Worm (Caenorhabditis elegans): ENCODE measurements around the gene F47B8.1.

F47B8.1 gene

ce11 chrV:14347234-14347826 is 33.2 kb upstream of the F47B8.1 start, which contains the start of gene cept-2 (continued):
- peak; percentile 27; the same call in 1 of the 2 replicates for TF ChIP-seq D2030.7 (GFP tag; IDR thresholded peaks at IDR 0.05)
- TF ChIP-seq nhr-80 (tag; optimal IDR thresholded peaks at IDR 0.05) = peak; percentile 54
- TF ChIP-seq F39B2.1 (GFP tag; IDR thresholded peaks at IDR 0.05) = no peak
- TF ChIP-seq snpc-1.1 (tag; optimal IDR thresholded peaks at IDR 0.05; ENCODE audit: insufficient read depth) = peak; percentile 45
- TF ChIP-seq sptf-2 (GFP tag; optimal IDR thresholded peaks at IDR 0.05) = no peak
- TF ChIP-seq pha-4 (tag; optimal IDR thresholded peaks at IDR 0.05) = peak; percentile 45
- peak; percentile 66 for TF ChIP-seq snpc-1.3 (tag; optimal IDR thresholded peaks at IDR 0.05; ENCODE audit: insufficient read depth)
- peak; percentile 98 for TF ChIP-seq mcd-1 (GFP tag; IDR thresholded peaks at IDR 0.05)
- TF ChIP-seq ceh-100 (GFP tag; IDR thresholded peaks at IDR 0.05) = peak; percentile 98
- 0 out of 2 replicates have a peak, but pooled peaks have one; percentile 25 for TF ChIP-seq bed-2 (GFP tag; IDR thresholded peaks at IDR 0.05)
- no peak for TF ChIP-seq lin-40 (tag; optimal IDR thresholded peaks at IDR 0.05)
- no peak for TF ChIP-seq Y67H2A.10 (GFP tag; conservative IDR thresholded peaks at IDR 0.05)
- TF ChIP-seq pbrm-1 (GFP tag; IDR thresholded peaks at IDR 0.05) = peak; percentile 78
- TF ChIP-seq cebp-1 (GFP tag; IDR thresholded peaks at IDR 0.05) = 0 out of 2 replicates have a peak, but pooled peaks have one; percentile 34
- no peak for TF ChIP-seq cebp-1 (tag; optimal IDR thresholded peaks at IDR 0.05)
- no peak for TF ChIP-seq nhr-179 (tag; optimal IDR thresholded peaks at IDR 0.05)
- TF ChIP-seq madf-6 (GFP tag; IDR thresholded peaks at IDR 0.05) = peak; percentile 64
- peak; percentile 95 for TF ChIP-seq ZK185.1 (tag; optimal IDR thresholded peaks at IDR 0.05; ENCODE audit: poor library complexity, severe bottlenecking)
- no peak for TF ChIP-seq ets-4 (GFP tag; optimal IDR thresholded peaks at IDR 0.05)
- no peak for TF ChIP-seq sdz-38 (tag; optimal IDR thresholded peaks at IDR 0.05)
- peak; percentile 75 for TF ChIP-seq C06A6.2 (GFP tag; conservative IDR thresholded peaks at IDR 0.05)
- no peak for TF ChIP-seq ztf-26 (tag; optimal IDR thresholded peaks at IDR 0.05)
- 0 out of 2 replicates have a peak, but pooled peaks have one; percentile 45 for TF ChIP-seq madf-3 (GFP tag; IDR thresholded peaks at IDR 0.05)
- peak; percentile 62 for TF ChIP-seq hmg-1.2 (GFP tag; IDR thresholded peaks at IDR 0.05)
- TF ChIP-seq K11D2.4 (GFP tag; IDR thresholded peaks at IDR 0.05) = peak; percentile 75; the same call in 1 of the 2 replicates
- TF ChIP-seq dox-1 (GFP tag; IDR thresholded peaks at IDR 0.05) = peak; percentile 92
- TF ChIP-seq let-526 (GFP tag; IDR thresholded peaks at IDR 0.05) = 0 out of 2 replicates have a peak, but pooled peaks have one; percentile 20
- TF ChIP-seq K12H6.12 (tag; optimal IDR thresholded peaks at IDR 0.05) = peak; percentile 88
- TF ChIP-seq lsl-1 (GFP tag; optimal IDR thresholded peaks at IDR 0.05) = peak; percentile 67
- TF ChIP-seq hlh-26 (GFP tag; conservative IDR thresholded peaks at IDR 0.05) = no peak
- no peak for TF ChIP-seq gei-17 (GFP tag; optimal IDR thresholded peaks at IDR 0.05)
- TF ChIP-seq hmg-20 (GFP tag; IDR thresholded peaks at IDR 0.05) = 0 out of 2 replicates have a peak, but pooled peaks have one; percentile 43
- 0 out of 2 replicates have a peak, but pooled peaks have one; percentile 31 for TF ChIP-seq Y95B8A.8 (GFP tag; IDR thresholded peaks at IDR 0.05)
- no peak for TF ChIP-seq ceh-58 (GFP tag; IDR thresholded peaks at IDR 0.05)
- no peak for TF ChIP-seq T07F8.4 (tag; optimal IDR thresholded peaks at IDR 0.05)
- no peak for TF ChIP-seq ceh-40 (GFP tag; IDR thresholded peaks at IDR 0.05)
- TF ChIP-seq tbp1 (GFP tag; optimal IDR thresholded peaks at IDR 0.05) = peak; percentile 65
- no peak for TF ChIP-seq B0035.1 (tag; optimal IDR thresholded peaks at IDR 0.05)
- TF ChIP-seq tlf-1 (GFP tag; optimal IDR thresholded peaks at IDR 0.05) = peak; percentile 66
- no peak for TF ChIP-seq repo-1 (tag; optimal IDR thresholded peaks at IDR 0.05)
- TF ChIP-seq efl-1 (GFP tag; optimal IDR thresholded peaks at IDR 0.05) = peak; percentile 52
- peak; percentile 68 for TF ChIP-seq lir-1 (GFP tag; conservative IDR thresholded peaks at IDR 0.05)
- no peak for TF ChIP-seq mxl-1 (tag; optimal IDR thresholded peaks at IDR 0.05)
- TF ChIP-seq zfh-2 (GFP tag; conservative IDR thresholded peaks at IDR 0.05) = no peak
- TF ChIP-seq F33H1.4 (GFP tag; IDR thresholded peaks at IDR 0.05) = peak; percentile 55

All from whole organism, young adult.